Worm (Caenorhabditis elegans): Measurements from ENCODE around the gene clp-1.

ce11 chrIII:8027942-8028341, 48.2 kb downstream of the clp-1 start, which contains the start of gene mdt-30:
- TF ChIP-seq nhr-25 (tag; optimal IDR thresholded peaks at IDR 0.05; ENCODE audit: borderline replicate concordance, insufficient read depth) (no peak), zfp-2 (tag; optimal IDR thresholded peaks at IDR 0.05) (no peak), lin-13 (GFP tag; optimal IDR thresholded peaks at IDR 0.05) (no peak), spr-1 (tag; optimal IDR thresholded peaks at IDR 0.05) (no peak), zag-1 (tag; optimal IDR thresholded peaks at IDR 0.05) (no peak), jun-1 (tag; optimal IDR thresholded peaks at IDR 0.05) (no peak), ceh-82 (tag; optimal IDR thresholded peaks at IDR 0.05) (no peak), zfp-3 (GFP tag; conservative IDR thresholded peaks at IDR 0.05) (no peak), lin-39 (tag; optimal IDR thresholded peaks at IDR 0.05) (no peak), hmg-1.1 (GFP tag; IDR thresholded peaks at IDR 0.05) (no peak), madf-9 (GFP tag; conservative IDR thresholded peaks at IDR 0.05) (no peak)
